Worm (Caenorhabditis elegans): ENCODE data around the gene set-14.

ce11 chrII:10810690-10811089 is 14.6 kb upstream of the set-14 start, which contains the start of gene msrp-7:
- no peak for TF ChIP-seq jun-1 (tag; optimal IDR thresholded peaks at IDR 0.05)
- no peak for TF ChIP-seq rbr-2 (tag; optimal IDR thresholded peaks at IDR 0.05)
- no peak for TF ChIP-seq nhr-76 (tag; optimal IDR thresholded peaks at IDR 0.05)
- TF ChIP-seq ZK546.5 (tag; optimal IDR thresholded peaks at IDR 0.05): no peak
- no peak for TF ChIP-seq nhr-48 (tag; optimal IDR thresholded peaks at IDR 0.05)
- no peak for TF ChIP-seq ztf-11 (tag; optimal IDR thresholded peaks at IDR 0.05)
- no peak for TF ChIP-seq Y5F2A.4 (GFP tag; optimal IDR thresholded peaks at IDR 0.05)
- no peak for TF ChIP-seq aly-2 (tag; optimal IDR thresholded peaks at IDR 0.05)
- TF ChIP-seq lin-38 (GFP tag; IDR thresholded peaks at IDR 0.05): no peak
- TF ChIP-seq dpl-1 (GFP tag; optimal IDR thresholded peaks at IDR 0.05): no peak
- no peak for TF ChIP-seq snpc-4 (tag; optimal IDR thresholded peaks at IDR 0.05)
- no peak for TF ChIP-seq lim-7 (GFP tag; IDR thresholded peaks at IDR 0.05)
- TF ChIP-seq fkh-10 (GFP tag; optimal IDR thresholded peaks at IDR 0.05): no peak
- no peak for TF ChIP-seq ces-1 (GFP tag; optimal IDR thresholded peaks at IDR 0.05)

Measured in whole organism, L4 larva.